Fruit fly (Drosophila melanogaster): ENCODE data around the gene zfh1.

Gene zfh1

dm6 chr3R:30761140-30761539, 4.6 kb upstream of the zfh1 start (continued):
- peak; percentile 34; the same call in 1 of the 2 replicates for TF ChIP-seq Rx (GFP tag; IDR thresholded peaks at IDR 0.05)
- no peak for TF ChIP-seq NK7.1 (GFP tag; optimal IDR thresholded peaks at IDR 0.05)
- TF ChIP-seq Fer3 (tag; optimal IDR thresholded peaks at IDR 0.05) = peak; percentile 7
- peak; percentile 77 for TF ChIP-seq dmrt11E (tag; optimal IDR thresholded peaks at IDR 0.05)
- TF ChIP-seq CG6254 (GFP tag; optimal IDR thresholded peaks at IDR 0.05) = peak; percentile 52
- TF ChIP-seq CG15601 (tag; optimal IDR thresholded peaks at IDR 0.05) = peak; percentile 45
- TF ChIP-seq CG11504 (tag; optimal IDR thresholded peaks at IDR 0.05) = peak; percentile 68
- peak; percentile 66 for TF ChIP-seq CG31441 (GFP tag; IDR thresholded peaks at IDR 0.05)
- peak; percentile 48 for TF ChIP-seq chn (GFP tag; optimal IDR thresholded peaks at IDR 0.05)
- TF ChIP-seq CG10979 (tag; optimal IDR thresholded peaks at IDR 0.05) = peak; percentile 80
- TF ChIP-seq Lhr (GFP tag; optimal IDR thresholded peaks at IDR 0.05) = peak; percentile 14
- TF ChIP-seq CG13424 (tag; optimal IDR thresholded peaks at IDR 0.05) = peak; percentile 47
- TF ChIP-seq seq (GFP tag; IDR thresholded peaks at IDR 0.05) = 0 out of 2 replicates have a peak, but pooled peaks have one; percentile 23
- peak; percentile 66 for TF ChIP-seq ara (GFP tag; IDR thresholded peaks at IDR 0.05)
- TF ChIP-seq eve (GFP tag; optimal IDR thresholded peaks at IDR 0.05) = peak in 1 of 2 experiments; percentile 70
- TF ChIP-seq zfh2 (GFP tag; optimal IDR thresholded peaks at IDR 0.05) = no peak
- peak; percentile 50 for TF ChIP-seq gsb-n (tag; optimal IDR thresholded peaks at IDR 0.05)
- no peak for TF ChIP-seq repo (GFP tag; optimal IDR thresholded peaks at IDR 0.05)
- peak; percentile 28; the same call in 1 of the 2 replicates for TF ChIP-seq peb (GFP tag; IDR thresholded peaks at IDR 0.05)
- TF ChIP-seq CG9817 (tag; optimal IDR thresholded peaks at IDR 0.05) = no peak
- 0 out of 2 replicates have a peak, but pooled peaks have one; percentile 30 for TF ChIP-seq CG10959 (GFP tag; IDR thresholded peaks at IDR 0.05)
- TF ChIP-seq mam (GFP tag; optimal IDR thresholded peaks at IDR 0.05) = peak; percentile 34
- TF ChIP-seq CG12391 (tag; optimal IDR thresholded peaks at IDR 0.05) = peak; percentile 64
- peak; percentile 62 for TF ChIP-seq HLH3B (GFP tag; IDR thresholded peaks at IDR 0.05)
- TF ChIP-seq jing (GFP tag; optimal IDR thresholded peaks at IDR 0.05) = peak; percentile 7
- peak; percentile 10 for TF ChIP-seq HHEX (GFP tag; optimal IDR thresholded peaks at IDR 0.05)
- TF ChIP-seq ems (GFP tag; optimal IDR thresholded peaks at IDR 0.05) = peak; percentile 44
- no peak for TF ChIP-seq CG17912 (GFP tag; optimal IDR thresholded peaks at IDR 0.05)
- peak; percentile 56; the same call in 1 of the 2 replicates for TF ChIP-seq sens-2 (GFP tag; IDR thresholded peaks at IDR 0.05)
- TF ChIP-seq lilli (GFP tag; optimal IDR thresholded peaks at IDR 0.05) = peak; percentile 33
- no peak for TF ChIP-seq klu (GFP tag; IDR thresholded peaks at IDR 0.05)
- TF ChIP-seq E2f1 (GFP tag; IDR thresholded peaks at IDR 0.05) = peak; percentile 53
- no peak for TF ChIP-seq ftz-f1 (GFP tag; optimal IDR thresholded peaks at IDR 0.05)
- no peak for TF ChIP-seq HLHmδ (GFP tag; optimal IDR thresholded peaks at IDR 0.05)
- peak; percentile 31 for TF ChIP-seq CG5245 (GFP tag; optimal IDR thresholded peaks at IDR 0.05)
- TF ChIP-seq CG18011 (GFP tag; optimal IDR thresholded peaks at IDR 0.05) = no peak
- TF ChIP-seq twi (tag; optimal IDR thresholded peaks at IDR 0.05) = peak; percentile 15
- peak; percentile 49; the same call in 1 of the 3 replicates for TF ChIP-seq so (GFP tag; IDR thresholded peaks at IDR 0.05)
- peak; percentile 24 for TF ChIP-seq ind (GFP tag; optimal IDR thresholded peaks at IDR 0.05)
- no peak for TF ChIP-seq inv (GFP tag; IDR thresholded peaks at IDR 0.05; ENCODE audit: partially characterized antibody)
- 0 out of 2 replicates have a peak, but pooled peaks have one; percentile 44 for TF ChIP-seq ttk (GFP tag; IDR thresholded peaks at IDR 0.05)
- TF ChIP-seq mirr (GFP tag; optimal IDR thresholded peaks at IDR 0.05) = no peak
- TF ChIP-seq CG4282 (GFP tag; optimal IDR thresholded peaks at IDR 0.05) = peak; percentile 69
- TF ChIP-seq gt (GFP tag; IDR thresholded peaks at IDR 0.05) = no peak
- TF ChIP-seq pros (GFP tag; optimal IDR thresholded peaks at IDR 0.05) = peak; percentile 90
- peak; percentile 43; the same call in 1 of the 3 replicates for TF ChIP-seq dysf (GFP tag; IDR thresholded peaks at IDR 0.05)
- TF ChIP-seq unpg (GFP tag; optimal IDR thresholded peaks at IDR 0.05) = peak; percentile 56
- peak; percentile 31 for TF ChIP-seq Kr (GFP tag; optimal IDR thresholded peaks at IDR 0.05)
- TF ChIP-seq Bdp1 (GFP tag; optimal IDR thresholded peaks at IDR 0.05) = no peak
- TF ChIP-seq CG7357 (GFP tag; IDR thresholded peaks at IDR 0.05) = 0 out of 3 replicates have a peak, but pooled peaks have one; percentile 18
